Worm (Caenorhabditis elegans) whole organism, L1 larva: ENCODE results near the gene Y66A7A.9.

Experiments
- C04F5.9 ChIP-seq: sonication (generic microtip); optimal IDR thresholded peaks from 2 replicates; lab custom pipeline; 2016; ENCODE audit warnings: missing genetic modification characterization, missing compliant biosample characterization
- C34B4.2 ChIP-seq: sonication (generic microtip); optimal IDR thresholded peaks from 2 replicates; lab custom pipeline; 2017; ENCODE audit warnings: mild to moderate bottlenecking, missing genetic modification characterization, missing compliant biosample characterization
- aha-1 ChIP-seq: fragments of 150-350 bp; optimal IDR thresholded peaks from 2 replicates; lab custom pipeline; 2014; ENCODE audit warnings: missing biosample characterization, missing genetic modification characterization
- ama-1 ChIP-seq: fragments of 150-350 bp; optimal IDR thresholded peaks from 2 replicates; lab custom pipeline; 2014
- blmp-1 ChIP-seq: fragments of 150-350 bp; optimal IDR thresholded peaks from 2 replicates; lab custom pipeline; 2014; ENCODE audit warnings: missing biosample characterization, missing genetic modification characterization
- ceh-8 ChIP-seq: fragments of 200-800 bp; sonication (Bioruptor generic); optimal IDR thresholded peaks from 2 replicates; lab custom pipeline; 2018; ENCODE audit warnings: mild to moderate bottlenecking, missing genetic modification characterization, moderate library complexity, missing compliant biosample characterization
- ceh-90 ChIP-seq: sonication (generic microtip); optimal IDR thresholded peaks from 2 replicates; lab custom pipeline; 2016; ENCODE audit warnings: missing genetic modification characterization, missing compliant biosample characterization
- dpl-1 ChIP-seq, 3 experiments: fragments of 150-350 bp in 2 of 3; sonication (generic microtip) in 1 of 3; optimal IDR thresholded peaks; 2 replicates each; lab custom pipeline; 2014 to 2017; ENCODE audit warnings: missing biosample characterization in 3 of 3, missing genetic modification characterization in 3 of 3, missing genetic modification reagents in 3 of 3
- dsc-1 ChIP-seq: sonication (generic microtip); optimal IDR thresholded peaks from 2 replicates; lab custom pipeline; 2016; ENCODE audit warnings: mild to moderate bottlenecking, missing genetic modification characterization, missing compliant biosample characterization
- egl-13 ChIP-seq: sonication (generic microtip); optimal IDR thresholded peaks from 2 replicates; lab custom pipeline; 2016; ENCODE audit warnings: missing genotype, missing genetic modification reagents, missing genetic modification characterization, missing compliant biosample characterization
- ets-5 ChIP-seq: fragments of 200-800 bp; sonication (Bioruptor generic); IDR thresholded peaks from 2 replicates; pipeline ENCODE4 v1.3.6; 2022; ENCODE audit warnings: missing genetic modification characterization, missing compliant biosample characterization
- fkh-10 ChIP-seq: sonication (generic microtip); optimal IDR thresholded peaks from 2 replicates; lab custom pipeline; 2017; ENCODE audit warnings: missing biosample characterization, missing genetic modification reagents, missing genetic modification characterization
- fkh-4 ChIP-seq: sonication (generic microtip); optimal IDR thresholded peaks from 2 replicates; lab custom pipeline; 2016; ENCODE audit warnings: missing compliant biosample characterization, missing genetic modification characterization, borderline replicate concordance
- fkh-8 ChIP-seq: sonication (generic microtip); optimal IDR thresholded peaks from 2 replicates; lab custom pipeline; 2016; ENCODE audit warnings: mild to moderate bottlenecking, missing genetic modification characterization, missing compliant biosample characterization
- grh-1 ChIP-seq: fragments of 200-800 bp; sonication (Bioruptor generic); IDR thresholded peaks from 2 replicates; pipeline ENCODE4 v1.3.6; 2022; ENCODE audit warnings: missing genetic modification reagents, missing genetic modification characterization, missing compliant biosample characterization
- hlh-17 ChIP-seq: fragments of 200-800 bp; sonication (Bioruptor generic); optimal IDR thresholded peaks from 2 replicates; lab custom pipeline; 2018; ENCODE audit warnings: missing genetic modification characterization, mild to moderate bottlenecking, missing compliant biosample characterization, moderate library complexity, borderline replicate concordance
- hlh-4 ChIP-seq: sonication (generic microtip); optimal IDR thresholded peaks from 2 replicates; lab custom pipeline; 2016; ENCODE audit warnings: mild to moderate bottlenecking, missing genetic modification characterization, missing compliant biosample characterization
- hpl-2 ChIP-seq: fragments of 150-350 bp; optimal IDR thresholded peaks from 2 replicates; lab custom pipeline; 2014; ENCODE audit warnings: missing biosample characterization, missing genetic modification reagents, missing genetic modification characterization
- isw-1 ChIP-seq: fragments of 200-800 bp; sonication (Bioruptor generic); IDR thresholded peaks from 2 replicates; pipeline ENCODE4 v1.3.6; 2022; ENCODE audit warnings: missing genetic modification characterization, missing compliant biosample characterization
- jun-1 ChIP-seq: fragments of 150-350 bp; optimal IDR thresholded peaks from 2 replicates; lab custom pipeline; 2014; ENCODE audit warnings: missing biosample characterization, missing genetic modification reagents, missing genetic modification characterization
- lin-14 ChIP-seq: fragments of 200-800 bp; sonication (Bioruptor generic); optimal IDR thresholded peaks from 2 replicates; lab custom pipeline; 2018; ENCODE audit warnings: mild to moderate bottlenecking, missing genetic modification characterization, moderate library complexity, missing compliant biosample characterization
- lin-35 ChIP-seq, 2 experiments: fragments of 150-350 bp; optimal IDR thresholded peaks; 2 replicates each; lab custom pipeline; 2014; ENCODE audit warnings: missing biosample characterization in 2 of 2, missing genetic modification characterization in 2 of 2, missing genetic modification reagents in 2 of 2
- lin-39 ChIP-seq: fragments of 150-350 bp; optimal IDR thresholded peaks from 2 replicates; lab custom pipeline; 2014; ENCODE audit warnings: missing biosample characterization, missing genetic modification reagents, missing genetic modification characterization
- lir-3 ChIP-seq: sonication (generic microtip); optimal IDR thresholded peaks from 2 replicates; lab custom pipeline; 2016; ENCODE audit warnings: mild to moderate bottlenecking, missing genetic modification characterization, moderate library complexity, missing compliant biosample characterization; ENCODE audit not compliant: poor library complexity
- lsy-2 ChIP-seq, 2 experiments: fragments of 150-350 bp; optimal IDR thresholded peaks; 2 replicates each; lab custom pipeline; 2014; ENCODE audit warnings: missing biosample characterization in 2 of 2, missing genetic modification characterization in 2 of 2
- mab-9 ChIP-seq: fragments of 200-800 bp; sonication (Bioruptor generic); IDR thresholded peaks from 2 replicates; pipeline ENCODE4 v1.3.6; 2022; ENCODE audit warnings: missing genetic modification reagents, missing genetic modification characterization, missing compliant biosample characterization
- mef-2 ChIP-seq: fragments of 150-350 bp; optimal IDR thresholded peaks from 2 replicates; lab custom pipeline; 2014; ENCODE audit warnings: missing biosample characterization, missing genetic modification characterization
- mep-1 ChIP-seq: fragments of 150-350 bp; optimal IDR thresholded peaks from 2 replicates; lab custom pipeline; 2014; ENCODE audit warnings: missing biosample characterization, missing genetic modification characterization
- nhr-11 ChIP-seq: fragments of 150-350 bp; optimal IDR thresholded peaks from 2 replicates; lab custom pipeline; 2014; ENCODE audit warnings: missing biosample characterization, missing genetic modification characterization
- nhr-12 ChIP-seq: sonication (generic microtip); optimal IDR thresholded peaks from 2 replicates; lab custom pipeline; 2017; ENCODE audit warnings: missing biosample characterization, missing genetic modification characterization
- nhr-20 ChIP-seq: sonication (generic microtip); optimal IDR thresholded peaks from 2 replicates; lab custom pipeline; 2016; ENCODE audit warnings: mild to moderate bottlenecking, missing genetic modification characterization, missing compliant biosample characterization
- nhr-237 ChIP-seq: fragments of 150-350 bp; optimal IDR thresholded peaks from 2 replicates; lab custom pipeline; 2014; ENCODE audit warnings: missing biosample characterization, missing genetic modification characterization
- nhr-28 ChIP-seq: fragments of 150-350 bp; optimal IDR thresholded peaks from 2 replicates; lab custom pipeline; 2014; ENCODE audit warnings: missing biosample characterization, missing genetic modification characterization
- nhr-47 ChIP-seq: sonication (generic microtip); optimal IDR thresholded peaks from 2 replicates; lab custom pipeline; 2016; ENCODE audit warnings: mild to moderate bottlenecking, missing genetic modification characterization, moderate library complexity, missing compliant biosample characterization
- nhr-71 ChIP-seq: sonication (generic microtip); optimal IDR thresholded peaks from 2 replicates; lab custom pipeline; 2016; ENCODE audit warnings: mild to moderate bottlenecking, missing genetic modification characterization, moderate library complexity, missing compliant biosample characterization
- nhr-76 ChIP-seq: sonication (generic microtip); optimal IDR thresholded peaks from 2 replicates; lab custom pipeline; 2017; ENCODE audit warnings: missing biosample characterization, missing genetic modification characterization
- nhr-84 ChIP-seq: sonication (generic microtip); optimal IDR thresholded peaks from 2 replicates; lab custom pipeline; 2017; ENCODE audit warnings: missing biosample characterization, missing genetic modification characterization
- nhr-90 ChIP-seq: sonication (generic microtip); optimal IDR thresholded peaks from 2 replicates; lab custom pipeline; 2016; ENCODE audit warnings: mild to moderate bottlenecking, missing genetic modification characterization, missing compliant biosample characterization; ENCODE audit not compliant: poor library complexity
- pag-3 ChIP-seq: sonication (generic microtip); optimal IDR thresholded peaks from 2 replicates; lab custom pipeline; 2017; ENCODE audit warnings: missing genetic modification characterization, mild to moderate bottlenecking, missing compliant biosample characterization, antibody characterized with exemption, borderline replicate concordance; ENCODE audit not compliant: insufficient read depth
- rnt-1 ChIP-seq: sonication (generic microtip); optimal IDR thresholded peaks from 2 replicates; lab custom pipeline; 2016; ENCODE audit warnings: mild to moderate bottlenecking, missing genetic modification characterization, moderate library complexity, missing compliant biosample characterization
- snpc-4 ChIP-seq: fragments of 150-350 bp; optimal IDR thresholded peaks from 2 replicates; lab custom pipeline; 2014; ENCODE audit warnings: missing biosample characterization, missing genetic modification characterization
- sox-4 ChIP-seq: sonication (generic microtip); optimal IDR thresholded peaks from 2 replicates; lab custom pipeline; 2016; ENCODE audit warnings: missing genetic modification characterization, missing compliant biosample characterization
- sptf-1 ChIP-seq: fragments of 150-350 bp; optimal IDR thresholded peaks from 2 replicates; lab custom pipeline; 2014; ENCODE audit warnings: missing biosample characterization, missing genetic modification characterization
- swsn-7 ChIP-seq: sonication (generic microtip); optimal IDR thresholded peaks from 2 replicates; lab custom pipeline; 2016; ENCODE audit warnings: missing genetic modification characterization, missing compliant biosample characterization
- unc-130 ChIP-seq: fragments of 150-350 bp; optimal IDR thresholded peaks from 2 replicates; lab custom pipeline; 2017; ENCODE audit warnings: missing biosample characterization, missing genetic modification characterization, inconsistent platforms
- unc-30 ChIP-seq: sonication (generic microtip); optimal IDR thresholded peaks from 2 replicates; lab custom pipeline; 2017; ENCODE audit warnings: missing biosample characterization, missing genetic modification characterization
- unc-62 ChIP-seq: fragments of 150-350 bp; optimal IDR thresholded peaks from 2 replicates; lab custom pipeline; 2014; ENCODE audit warnings: missing biosample characterization, missing genetic modification reagents, missing genetic modification characterization
- unc-98 ChIP-seq: fragments of 200-800 bp; sonication (Bioruptor generic); IDR thresholded peaks from 2 replicates; pipeline ENCODE4 v1.3.6; 2022; ENCODE audit warnings: missing genetic modification characterization, missing compliant biosample characterization
- vab-15 ChIP-seq: sonication (generic microtip); optimal IDR thresholded peaks from 2 replicates; lab custom pipeline; 2017; ENCODE audit warnings: missing genotype, mild to moderate bottlenecking, missing genetic modification characterization, missing compliant biosample characterization
- zag-1 ChIP-seq: fragments of 150-350 bp; optimal IDR thresholded peaks from 2 replicates; lab custom pipeline; 2014; ENCODE audit warnings: missing biosample characterization, missing genetic modification characterization
- zip-4 ChIP-seq: fragments of 200-800 bp; sonication (Bioruptor generic); optimal IDR thresholded peaks from 2 replicates; lab custom pipeline; 2018; ENCODE audit warnings: mild to moderate bottlenecking, missing genetic modification characterization, moderate library complexity, missing compliant biosample characterization
- ztf-4 ChIP-seq: fragments of 150-350 bp; optimal IDR thresholded peaks from 2 replicates; lab custom pipeline; 2014; ENCODE audit warnings: missing biosample characterization, missing genetic modification characterization

The Y66A7A.9 gene

DNA sequence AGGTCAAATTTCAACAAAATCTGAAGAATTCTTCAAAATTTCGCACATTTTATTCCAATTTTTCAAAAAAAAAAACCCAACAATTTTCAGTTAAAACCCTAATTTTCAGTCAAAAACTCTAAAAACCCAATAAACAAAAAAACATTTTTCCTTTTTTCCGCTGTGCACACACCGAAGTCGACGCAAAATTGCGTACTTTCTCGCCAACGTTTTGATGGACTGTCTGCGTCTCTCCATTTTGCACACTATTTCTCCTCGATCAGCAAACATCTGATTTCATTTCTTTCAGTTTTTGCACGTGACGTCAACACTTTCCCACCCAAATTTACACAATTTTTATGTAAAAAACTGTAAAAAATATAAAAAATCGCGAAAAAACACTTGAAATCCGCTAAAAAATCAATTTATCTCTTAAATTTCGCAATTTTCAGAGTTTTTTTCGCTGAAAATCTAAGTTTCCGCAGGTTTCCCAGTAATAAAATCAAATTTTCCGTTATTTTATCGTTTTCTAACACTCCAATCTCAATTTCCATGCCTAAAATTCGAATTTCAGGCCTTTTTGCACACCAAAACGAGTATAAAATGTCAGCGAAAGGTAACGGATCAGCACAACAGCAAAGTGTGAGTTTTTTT lies 45.0 kb upstream of the Y66A7A.9 start, which contains the start of gene crh-1:
crh-1 (plus strand) TSS at position 583 of the 633 bp plus-strand sequence.
- peak; percentile 65 for TF ChIP-seq isw-1 (GFP tag; lab: Robert Waterston, UW)
- peak; percentile 77 to 88 for TF ChIP-seq lin-35 (GFP tag; optimal IDR thresholded peaks at IDR 0.05; lab: Kevin White, UChicago)
- TF ChIP-seq ets-5 (GFP tag; lab: Robert Waterston, UW) = no peak
- TF ChIP-seq vab-15 = no peak
- no peak for TF ChIP-seq lir-3 (tag; lab: Kevin White, UChicago)
- no peak for TF ChIP-seq hlh-4 (tag; lab: Kevin White, UChicago)
- TF ChIP-seq unc-30 = no peak
- peak; percentile 74 for TF ChIP-seq snpc-4 (tag; lab: Kevin White, UChicago)
- no peak for TF ChIP-seq nhr-84
- no peak for TF ChIP-seq unc-130 (tag; lab: Kevin White, UChicago)
- peak; percentile 68 for TF ChIP-seq ceh-8 (GFP tag; lab: Kevin White, UChicago)
- TF ChIP-seq ceh-90 (tag; lab: Kevin White, UChicago) = peak; percentile 40
- no peak for TF ChIP-seq ama-1
- TF ChIP-seq blmp-1 (tag; lab: Kevin White, UChicago) = peak; percentile 76
- peak; percentile 63 for TF ChIP-seq sox-4 (tag; lab: Kevin White, UChicago)
- TF ChIP-seq nhr-11 (tag; lab: Kevin White, UChicago) = peak; percentile 49
- TF ChIP-seq zip-4 (GFP tag; lab: Kevin White, UChicago) = peak; percentile 43
- peak; percentile 92 for TF ChIP-seq nhr-47 (tag; lab: Kevin White, UChicago)
- TF ChIP-seq lsy-2 (tag; optimal IDR thresholded peaks at IDR 0.05; lab: Kevin White, UChicago) = peak; percentile 85 to 86
- TF ChIP-seq jun-1 (tag; lab: Kevin White, UChicago) = peak; percentile 67
- TF ChIP-seq sptf-1 = no peak
- TF ChIP-seq grh-1 = peak; percentile 80
- no peak for TF ChIP-seq pag-3 (tag; lab: Kevin White, UChicago)
- peak; percentile 66 for TF ChIP-seq fkh-4
- TF ChIP-seq nhr-12 = no peak
- peak; percentile 49 for TF ChIP-seq ztf-4 (tag; lab: Kevin White, UChicago)
- TF ChIP-seq nhr-90 (tag; lab: Kevin White, UChicago) = peak; percentile 84
- TF ChIP-seq aha-1 (tag; lab: Kevin White, UChicago) = no peak
- TF ChIP-seq dsc-1 (tag; lab: Kevin White, UChicago) = peak; percentile 93
- peak; percentile 51 for TF ChIP-seq C04F5.9 (tag; lab: Kevin White, UChicago)
- TF ChIP-seq C34B4.2 (tag; lab: Kevin White, UChicago) = no peak
- TF ChIP-seq fkh-10 = peak; percentile 51
- peak; percentile 93 for TF ChIP-seq nhr-71 (tag; lab: Kevin White, UChicago)
- TF ChIP-seq dpl-1 (GFP tag; optimal IDR thresholded peaks at IDR 0.05; lab: Kevin White, UChicago) = peak; percentile 75 to 79 (median 78)
- peak; percentile 19 for TF ChIP-seq fkh-8 (tag; lab: Kevin White, UChicago)
- TF ChIP-seq rnt-1 = peak; percentile 86
- no peak for TF ChIP-seq hlh-17 (GFP tag; lab: Kevin White, UChicago)
- TF ChIP-seq swsn-7 (tag; lab: Kevin White, UChicago) = peak; percentile 85
- no peak for TF ChIP-seq unc-62 (GFP tag; lab: Kevin White, UChicago)
- no peak for TF ChIP-seq hpl-2 (GFP tag; lab: Kevin White, UChicago)
- no peak for TF ChIP-seq zag-1 (tag; lab: Kevin White, UChicago)
- no peak for TF ChIP-seq nhr-76 (tag; lab: Kevin White, UChicago)
- TF ChIP-seq mep-1 (tag; lab: Kevin White, UChicago) = peak; percentile 94
- TF ChIP-seq mef-2 (tag; lab: Kevin White, UChicago) = no peak
- TF ChIP-seq lin-14 (GFP tag; lab: Kevin White, UChicago) = peak; percentile 88
- TF ChIP-seq unc-98 = no peak
- TF ChIP-seq nhr-20 = peak; percentile 86
- peak; percentile 87 for TF ChIP-seq lin-39 (tag; lab: Kevin White, UChicago)
- no peak for TF ChIP-seq nhr-237 (tag; lab: Kevin White, UChicago)
- no peak for TF ChIP-seq nhr-28 (tag; lab: Kevin White, UChicago)
- peak; percentile 43 for TF ChIP-seq egl-13 (tag; lab: Kevin White, UChicago)
- peak; percentile 77 for TF ChIP-seq mab-9 (GFP tag; lab: Robert Waterston, UW)
